Fruit fly (Drosophila melanogaster): ENCODE data around the gene CG18273.

The CG18273 gene

dm6 chrX:523179-523851 is 35.9 kb upstream of the CG18273 start, which contains the start of gene elav (continued):
- TF ChIP-seq Bdp1 (GFP tag; optimal IDR thresholded peaks at IDR 0.05) (peak; percentile 92), sim (GFP tag; IDR thresholded peaks at IDR 0.05) (peak; percentile 94), CG9609 (GFP tag; optimal IDR thresholded peaks at IDR 0.05) (peak; percentile 94), gt (GFP tag; IDR thresholded peaks at IDR 0.05) (peak; percentile 92), oc (tag; optimal IDR thresholded peaks at IDR 0.05) (peak; percentile 99), CG13296 (GFP tag; optimal IDR thresholded peaks at IDR 0.05) (peak; percentile 99), onecut (GFP tag; IDR thresholded peaks at IDR 0.05) (peak; percentile 97), peb (GFP tag; IDR thresholded peaks at IDR 0.05) (peak; percentile 96), cwo (GFP tag; optimal IDR thresholded peaks at IDR 0.05) (peak; percentile 98), da (GFP tag; optimal IDR thresholded peaks at IDR 0.05) (peak; percentile 67), Chrac-16 (GFP tag; optimal IDR thresholded peaks at IDR 0.05) (peak; percentile 99), chm (GFP tag; IDR thresholded peaks at IDR 0.05) (peak; percentile 97), CG12299 (tag; optimal IDR thresholded peaks at IDR 0.05) (peak; percentile 99), lola (GFP tag; optimal IDR thresholded peaks at IDR 0.05) (peak in 1 of 3 experiments; percentile 99), CHES-1-like (GFP tag; optimal IDR thresholded peaks at IDR 0.05) (peak; percentile 95), row (GFP tag; IDR thresholded peaks at IDR 0.05) (peak; percentile 100), CG8765 (GFP tag; IDR thresholded peaks at IDR 0.05) (peak; percentile 97), CG18764 (GFP tag; optimal IDR thresholded peaks at IDR 0.05) (peak; percentile 96), unc-4 (GFP tag; IDR thresholded peaks at IDR 0.05; ENCODE audit: partially characterized antibody) (no peak; the same call in 1 of the 2 replicates), ham (GFP tag; IDR thresholded peaks at IDR 0.05) (peak; percentile 95), CG10959 (GFP tag; IDR thresholded peaks at IDR 0.05) (peak; percentile 96), Dad (GFP tag; optimal IDR thresholded peaks at IDR 0.05) (peak; percentile 95), pho (GFP tag; optimal IDR thresholded peaks at IDR 0.05) (peak; percentile 96), jigr1 (GFP tag; IDR thresholded peaks at IDR 0.05) (peak; percentile 94), CG12744 (GFP tag; optimal IDR thresholded peaks at IDR 0.05) (peak; percentile 95), CG6654 (GFP tag; optimal IDR thresholded peaks at IDR 0.05) (peak; percentile 91), CG18619 (GFP tag; optimal IDR thresholded peaks at IDR 0.05) (peak; percentile 98), luna (GFP tag; optimal IDR thresholded peaks at IDR 0.05) (peak; percentile 82), Xbp1 (GFP tag; optimal IDR thresholded peaks at IDR 0.05) (peak; percentile 99), MTF-1 (GFP tag; optimal IDR thresholded peaks at IDR 0.05; ENCODE audit: borderline replicate concordance) (peak; percentile 94), CG3065 (GFP tag; optimal IDR thresholded peaks at IDR 0.05) (peak; percentile 94), Taf1 (GFP tag; IDR thresholded peaks at IDR 0.05) (peak; percentile 96), tgo (GFP tag; IDR thresholded peaks at IDR 0.05) (peak; percentile 98), wor (GFP tag; IDR thresholded peaks at IDR 0.05) (peak; percentile 97), CG30403 (GFP tag; optimal IDR thresholded peaks at IDR 0.05) (peak; percentile 99), Awh (GFP tag; IDR thresholded peaks at IDR 0.05) (peak; percentile 97), CG17612 (GFP tag; IDR thresholded peaks at IDR 0.05) (peak; percentile 95), Camta (GFP tag; optimal IDR thresholded peaks at IDR 0.05) (peak; percentile 97), Hr39 (optimal IDR thresholded peaks at IDR 0.05) (no peak), sug (tag; optimal IDR thresholded peaks at IDR 0.05) (peak; percentile 99), Atf6 (GFP tag; IDR thresholded peaks at IDR 0.05) (peak; percentile 99), btn (GFP tag; optimal IDR thresholded peaks at IDR 0.05) (peak; percentile 68), CG9932 (GFP tag; IDR thresholded peaks at IDR 0.05) (peak; percentile 99), crol (GFP tag; IDR thresholded peaks at IDR 0.05) (peak; percentile 78), Side (GFP tag; optimal IDR thresholded peaks at IDR 0.05) (peak; percentile 97), Oaz (GFP tag; IDR thresholded peaks at IDR 0.05) (peak; percentile 97), CG4404 (GFP tag; IDR thresholded peaks at IDR 0.05) (peak; percentile 99), inv (GFP tag; IDR thresholded peaks at IDR 0.05; ENCODE audit: partially characterized antibody) (no peak), Poxn (GFP tag; IDR thresholded peaks at IDR 0.05) (peak; percentile 96), CG32772 (GFP tag; IDR thresholded peaks at IDR 0.05) (peak; percentile 98), CG6272 (GFP tag; IDR thresholded peaks at IDR 0.05) (peak; percentile 96)

All from whole organism, embryonic.